Worm (Caenorhabditis elegans) whole organism, L4/young adult: ENCODE results near the gene F21D12.2.

Source experiments
- W03F9.2 ChIP-seq: fragments of 150-350 bp; optimal IDR thresholded peaks from 2 replicates; lab custom pipeline; 2014; ENCODE audit warnings: missing biosample characterization, missing genetic modification characterization
- dao-5 ChIP-seq: sonication (generic microtip); optimal IDR thresholded peaks from 2 replicates; lab custom pipeline; 2016; ENCODE audit warnings: missing genotype, missing genetic modification characterization, moderate library complexity, missing compliant biosample characterization
- him-1 ChIP-seq: sonication (generic microtip); optimal IDR thresholded peaks from 2 replicates; lab custom pipeline; 2016; ENCODE audit warnings: missing genotype, missing genetic modification reagents, missing genetic modification characterization, missing compliant biosample characterization

F21D12.2 gene

DNA sequence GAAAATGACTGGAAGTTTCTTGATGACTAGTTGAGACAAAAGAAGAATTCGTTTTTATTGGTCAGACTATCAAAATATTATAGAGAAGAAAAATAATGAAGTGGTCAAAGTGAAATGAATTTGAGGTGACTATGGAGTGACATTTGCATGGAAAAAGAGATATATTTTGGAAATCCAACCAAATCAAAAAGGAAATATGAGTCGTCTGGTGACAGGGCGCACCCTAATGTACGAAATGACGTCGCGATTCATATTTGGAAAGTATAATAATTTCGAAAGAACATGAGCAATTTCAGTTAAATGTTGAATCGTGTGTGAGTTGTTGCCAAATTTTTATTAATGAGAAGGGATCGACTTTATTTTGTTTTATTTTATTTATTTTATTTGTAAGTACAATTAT, at the start of gene F21D12.2:
TSS of gene F21D12.2 (plus strand) at position 301 of the 400 bp plus-strand sequence.
- TF ChIP-seq W03F9.2 (tag; lab: Kevin White, UChicago) (no peak), him-1 (tag; lab: Kevin White, UChicago) (no peak), dao-5 (no peak)

DNA sequence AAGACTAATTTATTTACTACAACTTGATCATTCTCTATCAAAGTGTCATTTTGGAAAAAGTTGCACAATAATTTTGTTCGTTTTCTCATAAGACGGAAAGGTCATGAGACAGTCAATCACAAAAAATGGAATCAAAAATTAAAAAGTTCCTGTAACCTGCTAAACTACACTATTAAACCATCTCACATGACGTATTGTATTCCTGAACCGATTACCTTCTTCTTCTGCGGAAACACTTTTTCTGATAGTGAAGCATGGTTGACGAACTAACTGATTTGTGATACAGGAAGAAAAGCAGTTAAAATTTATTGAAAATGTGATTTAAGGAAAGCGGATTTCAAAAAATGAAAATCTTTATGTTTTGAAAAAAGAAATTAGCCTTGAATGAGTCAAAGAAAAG, 47.8 kb upstream of the F21D12.2 start:
- TF ChIP-seq him-1 (tag; lab: Kevin White, UChicago) (no peak), dao-5 (no peak), W03F9.2 (tag; lab: Kevin White, UChicago) (no peak)

DNA sequence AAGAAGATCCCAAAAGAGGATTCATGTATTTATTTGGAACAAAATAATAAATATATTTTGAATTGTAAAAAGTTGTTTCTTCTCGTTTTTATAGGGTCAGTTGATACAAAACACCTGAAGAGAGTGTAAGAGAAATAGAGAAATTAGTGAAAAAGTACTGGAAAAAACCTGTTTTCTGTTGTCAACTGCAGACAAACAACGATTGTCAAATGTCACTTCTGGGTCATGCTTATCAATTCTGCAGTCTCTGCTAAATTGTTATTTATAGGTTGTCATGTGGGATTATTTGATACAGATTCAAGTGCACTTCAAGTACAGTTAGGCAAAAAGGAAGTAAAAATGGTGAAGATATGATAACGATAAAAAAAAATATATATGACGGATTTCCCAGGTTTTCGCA, 45.1 kb upstream of the F21D12.2 start:
- TF ChIP-seq him-1 (tag; lab: Kevin White, UChicago) (no peak), W03F9.2 (tag; lab: Kevin White, UChicago) (no peak), dao-5 (no peak)

DNA sequence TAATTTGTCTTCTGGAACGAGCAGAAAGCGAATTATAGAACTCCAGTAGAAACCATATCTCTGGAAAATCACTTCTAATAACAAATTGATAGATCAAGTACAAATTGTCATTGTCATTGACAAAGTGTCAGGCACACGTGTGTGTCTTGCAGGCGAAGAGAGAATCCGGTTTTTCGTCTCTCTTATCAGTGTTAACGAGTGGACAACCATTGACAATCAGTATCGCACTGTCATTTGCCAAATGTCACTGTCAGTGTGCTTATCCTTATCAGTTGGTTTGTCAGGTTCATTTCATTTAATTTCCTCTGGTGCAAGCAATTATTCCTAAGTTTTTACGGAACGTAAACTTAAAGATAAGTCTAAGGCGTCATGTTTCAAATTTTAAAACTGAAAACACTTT, 44.1 kb upstream of the F21D12.2 start:
- TF ChIP-seq him-1 (tag; lab: Kevin White, UChicago) (no peak), W03F9.2 (tag; lab: Kevin White, UChicago) (no peak), dao-5 (no peak)

DNA sequence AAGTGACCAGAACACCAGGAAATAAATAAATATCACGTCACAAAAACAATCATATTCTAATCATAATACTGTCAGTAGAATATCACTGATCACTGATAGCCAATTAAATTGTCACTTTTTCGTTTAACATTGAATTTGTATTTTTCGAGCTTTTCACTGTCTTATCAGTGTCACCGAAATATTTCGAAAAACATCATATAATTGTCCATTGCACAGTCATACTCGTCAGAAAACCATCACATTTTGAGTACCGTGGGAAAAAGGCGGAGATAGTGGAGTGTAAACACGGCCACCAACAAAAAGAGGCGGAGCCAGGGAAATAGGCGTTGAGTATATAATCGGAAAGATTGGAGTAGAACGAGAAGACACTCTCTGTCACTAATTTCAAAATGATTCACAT, 40.3 kb upstream of the F21D12.2 start:
- TF ChIP-seq dao-5 (no peak), him-1 (tag; lab: Kevin White, UChicago) (no peak), W03F9.2 (tag; lab: Kevin White, UChicago) (no peak)

DNA sequence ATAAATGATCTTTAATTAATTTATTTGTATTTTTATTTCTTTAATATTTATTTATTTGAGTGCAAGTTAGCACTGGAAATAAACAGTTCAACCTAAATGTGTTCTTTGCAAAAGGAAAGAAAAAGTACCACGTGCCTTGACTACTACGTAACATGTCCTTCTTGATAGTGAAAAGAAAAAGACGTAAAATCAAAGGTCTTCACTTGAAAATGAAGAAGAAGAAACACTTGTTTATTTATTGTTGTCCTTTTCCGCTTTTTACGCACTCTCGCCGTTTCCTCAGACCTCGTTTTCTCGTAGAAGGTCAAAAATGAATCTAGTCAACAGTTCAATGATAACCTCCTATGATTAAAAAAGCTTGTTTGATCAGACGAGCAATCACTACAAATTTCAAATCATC, 39.6 kb upstream of the F21D12.2 start:
- no peak for TF ChIP-seq him-1 (tag; lab: Kevin White, UChicago)
- TF ChIP-seq dao-5: no peak
- no peak for TF ChIP-seq W03F9.2 (tag; lab: Kevin White, UChicago)

DNA sequence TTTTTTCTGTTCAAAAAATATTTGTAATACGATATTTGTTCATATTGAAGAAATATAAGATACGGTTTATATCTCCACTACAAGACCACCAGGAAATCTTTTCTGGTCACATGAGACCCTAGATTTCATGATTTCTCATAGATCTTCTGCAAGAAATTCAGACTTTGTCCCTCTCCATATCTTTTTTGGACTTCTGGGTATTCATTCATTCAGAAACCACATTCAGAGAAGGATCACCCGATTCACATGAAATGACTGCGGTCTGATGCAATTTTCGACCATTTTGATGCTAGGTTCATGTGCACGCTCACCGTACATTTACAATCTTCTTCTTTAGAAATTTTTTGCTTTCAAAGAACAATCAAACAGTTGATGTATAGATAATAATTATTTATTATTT, 37.8 kb upstream of the F21D12.2 start:
- TF ChIP-seq him-1 (tag; lab: Kevin White, UChicago): no peak
- TF ChIP-seq dao-5: no peak
- TF ChIP-seq W03F9.2 (tag; lab: Kevin White, UChicago): no peak

DNA sequence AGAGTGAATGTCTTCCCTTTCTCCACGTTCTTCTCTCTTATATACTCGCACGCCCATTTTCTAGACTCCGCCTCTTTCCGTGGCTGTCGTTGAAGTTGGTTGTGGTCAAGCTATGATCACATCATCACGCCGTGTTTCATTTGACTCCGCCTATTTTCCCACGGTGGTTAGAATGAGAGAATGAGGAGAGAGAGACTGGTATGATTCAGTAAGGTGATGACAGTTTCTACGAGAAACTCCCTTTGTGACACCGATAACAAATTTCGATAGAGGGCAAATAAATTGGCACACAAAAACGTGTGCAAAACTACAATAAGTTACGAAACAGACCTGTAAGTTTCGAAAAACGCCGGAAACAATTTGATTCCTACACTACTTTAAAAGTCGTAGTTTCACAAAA, 37.0 kb upstream of the F21D12.2 start:
- TF ChIP-seq him-1 (tag; lab: Kevin White, UChicago) (no peak), dao-5 (no peak), W03F9.2 (tag; lab: Kevin White, UChicago) (no peak)

DNA sequence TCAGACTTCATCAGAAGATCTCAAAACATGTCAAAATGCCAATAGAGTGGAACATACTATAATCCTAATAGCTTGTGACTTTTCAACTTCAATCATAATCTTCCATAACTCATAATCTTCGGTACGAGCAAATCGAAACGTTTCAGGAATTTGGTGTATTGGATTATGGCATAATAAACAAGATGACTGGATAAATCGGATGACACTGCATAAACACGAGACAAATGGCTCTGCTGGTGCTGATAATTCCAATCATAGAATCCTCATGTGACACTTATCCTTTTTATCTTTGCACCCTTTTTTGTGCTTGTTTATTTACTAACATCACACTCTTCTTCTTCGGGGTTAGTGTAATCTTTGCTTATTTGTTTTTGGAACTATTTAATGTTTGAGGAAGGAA, 34.5 kb upstream of the F21D12.2 start:
- TF ChIP-seq dao-5: no peak

DNA sequence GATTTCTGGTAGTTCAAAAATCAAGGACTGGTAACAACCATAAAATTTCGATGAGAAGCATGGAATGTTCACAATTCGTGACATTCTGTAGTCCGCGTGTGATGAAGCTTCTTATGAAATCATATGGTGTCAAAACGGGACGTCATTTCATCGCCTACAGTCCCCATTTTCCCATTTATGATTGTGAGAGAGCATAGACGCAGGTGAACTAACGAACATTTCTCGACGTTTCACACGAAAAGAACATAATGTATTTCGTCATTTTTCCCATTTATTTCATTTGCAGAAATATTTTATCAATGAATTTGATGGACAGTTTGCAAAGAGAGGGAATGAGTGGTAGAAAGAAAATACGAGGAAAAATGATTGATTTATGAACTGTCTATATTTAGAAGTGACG, 30.4 kb upstream of the F21D12.2 start:
- TF ChIP-seq him-1 (tag; lab: Kevin White, UChicago) (no peak), dao-5 (no peak), W03F9.2 (tag; lab: Kevin White, UChicago) (no peak)

DNA sequence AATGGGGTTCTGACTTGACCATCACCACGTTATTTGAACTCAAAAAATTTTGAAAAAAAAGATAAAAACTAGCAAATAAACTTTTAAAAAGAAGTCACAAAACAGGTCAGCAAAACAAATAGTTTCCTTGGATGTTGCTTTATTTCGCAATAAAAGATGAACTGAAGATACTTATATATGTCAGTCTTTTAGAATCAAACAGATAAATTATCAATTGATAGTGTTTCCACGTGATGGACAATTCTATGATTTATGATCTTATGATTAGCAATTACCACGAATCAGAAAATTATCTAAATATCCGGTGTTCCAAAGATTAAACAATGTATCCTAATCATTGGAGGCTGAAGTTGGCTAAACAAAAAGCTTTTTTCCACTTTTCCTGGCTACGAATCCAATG, 29.9 kb upstream of the F21D12.2 start:
- TF ChIP-seq him-1 (tag; lab: Kevin White, UChicago) (no peak), W03F9.2 (tag; lab: Kevin White, UChicago) (no peak), dao-5 (no peak)

DNA sequence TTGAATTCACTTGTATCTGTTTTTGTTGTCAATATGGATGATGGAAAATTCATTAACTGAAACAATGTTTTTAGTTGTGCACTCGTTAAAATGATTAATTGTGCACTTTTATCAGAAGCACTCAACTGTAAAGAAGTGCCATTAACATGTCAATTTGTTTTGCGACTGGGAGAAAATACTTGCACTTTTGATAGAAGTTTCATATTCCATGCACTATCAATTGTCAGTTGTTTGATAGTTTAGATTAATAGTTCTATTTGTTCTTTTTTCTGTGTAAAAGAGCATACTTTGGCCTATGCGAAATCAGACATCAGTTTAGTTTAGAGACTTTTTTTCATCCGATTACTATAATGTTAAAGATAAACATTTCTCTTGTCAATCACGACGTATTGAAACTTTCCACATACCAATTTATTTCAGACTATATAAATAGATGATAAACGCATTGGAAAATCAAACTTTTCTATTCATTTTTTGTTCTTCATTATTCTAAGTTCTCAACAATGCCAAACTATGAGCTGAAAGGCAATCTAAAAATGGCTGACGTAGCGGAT, 27.6 kb upstream of the F21D12.2 start, which contains the start of gene C30G12.2:
TSS of gene C30G12.2 (plus strand) at position 504 of the 554 bp plus-strand sequence.
- TF ChIP-seq him-1 (tag; lab: Kevin White, UChicago) (no peak), dao-5 (no peak), W03F9.2 (tag; lab: Kevin White, UChicago) (no peak)

DNA sequence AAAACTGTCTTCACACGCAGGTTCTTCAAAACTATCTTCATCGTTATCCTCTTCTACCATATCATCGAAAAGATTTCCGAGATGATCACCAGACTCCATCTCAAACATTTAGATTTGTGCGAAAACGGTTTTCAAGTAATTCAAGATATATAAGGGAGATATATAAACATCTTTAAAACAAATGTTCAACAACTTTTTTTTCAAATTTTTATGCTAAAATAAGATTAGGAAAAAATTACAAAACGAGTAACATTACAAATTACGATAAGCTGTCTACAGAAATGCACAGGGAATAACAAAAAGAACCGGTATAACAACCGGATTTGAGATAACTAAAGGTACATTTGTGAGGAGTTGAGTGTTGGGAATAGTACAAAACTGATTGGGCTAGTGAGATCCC, 21.7 kb upstream of the F21D12.2 start, which contains the start of gene C30G12.6:
TSS of gene C30G12.6 (minus strand) at position 101 of the 400 bp plus-strand sequence.
- TF ChIP-seq W03F9.2 (tag; lab: Kevin White, UChicago) (no peak), him-1 (tag; lab: Kevin White, UChicago) (no peak), dao-5 (no peak)

DNA sequence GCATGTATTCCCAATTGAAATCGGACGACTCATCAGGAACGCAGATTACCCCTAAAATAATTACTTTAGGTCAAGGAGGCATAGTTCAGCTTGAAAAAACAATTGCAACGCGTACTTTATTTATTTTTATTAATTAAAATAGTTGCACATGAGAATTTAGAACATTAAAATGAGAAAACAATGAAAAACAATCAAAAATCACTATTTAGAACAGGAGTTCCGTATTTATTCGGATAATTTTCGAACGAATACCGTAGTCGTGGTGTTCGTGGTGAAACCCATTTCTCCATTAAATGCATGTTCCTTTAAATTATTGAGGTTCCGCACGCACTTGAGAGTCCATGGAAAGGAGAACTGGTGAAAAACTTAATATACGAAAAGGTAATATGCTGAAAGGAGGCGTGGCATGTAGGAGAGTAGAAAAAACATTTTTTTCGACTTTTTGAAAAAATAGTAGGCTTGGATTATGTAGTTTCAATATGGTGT, 19.3 kb upstream of the F21D12.2 start, which contains the start of gene puf-8:
TSS of gene puf-8 (minus strand) at position 51 of the 486 bp plus-strand sequence.
- TF ChIP-seq W03F9.2 (tag; lab: Kevin White, UChicago) (no peak), dao-5 (no peak), him-1 (tag; lab: Kevin White, UChicago) (no peak)

DNA sequence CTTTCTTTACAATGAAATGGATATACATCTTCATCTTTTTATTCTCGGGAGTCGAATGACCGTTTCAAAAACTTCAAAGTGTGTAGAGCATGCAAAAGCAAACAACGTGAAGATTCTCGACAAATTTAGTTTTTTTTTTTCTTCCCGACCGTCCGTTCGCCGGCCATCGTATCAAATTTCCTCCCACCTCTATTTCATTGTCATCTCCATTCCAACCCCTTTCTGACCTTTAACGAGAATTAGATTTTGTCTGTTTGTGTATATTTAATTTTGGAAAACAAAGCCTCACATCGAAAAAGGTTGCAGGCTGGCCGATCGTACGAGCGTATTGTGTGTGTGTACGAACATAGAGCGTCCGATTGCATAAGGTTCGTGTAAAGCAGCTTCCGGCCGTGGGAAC, 18.5 kb upstream of the F21D12.2 start, which contains the start of gene C30G12.1:
TSS of gene C30G12.1 (plus strand) at position 301 of the 400 bp plus-strand sequence.
- TF ChIP-seq W03F9.2 (tag; lab: Kevin White, UChicago) (no peak), dao-5 (no peak), him-1 (tag; lab: Kevin White, UChicago) (no peak)
